Worm (Caenorhabditis elegans) whole organism, young adult: ENCODE measurements around the gene amx-1.

Experiments
- F10E7.11 ChIP-seq: sonication (generic microtip); optimal IDR thresholded peaks from 2 replicates; lab custom pipeline; 2017; ENCODE audit warnings: mild to moderate bottlenecking, missing genetic modification characterization, moderate library complexity, missing compliant biosample characterization
- F39B2.1 ChIP-seq: fragments of 200-800 bp; sonication (Bioruptor generic); IDR thresholded peaks from 2 replicates; pipeline ENCODE4 v1.3.6; 2022; ENCODE audit warnings: missing genetic modification reagents, missing genetic modification characterization, missing compliant biosample characterization
- F49E8.2 ChIP-seq: sonication (generic microtip); optimal IDR thresholded peaks from 3 replicates; lab custom pipeline; 2017; ENCODE audit warnings: missing genetic modification characterization, mild to moderate bottlenecking, missing compliant biosample characterization, antibody characterized with exemption, moderate library complexity; ENCODE audit not compliant: insufficient read depth
- F52B5.7 ChIP-seq: sonication (generic microtip); optimal IDR thresholded peaks from 2 replicates; lab custom pipeline; 2016; ENCODE audit warnings: mild to moderate bottlenecking, missing genetic modification characterization, missing compliant biosample characterization
- F57A8.1 ChIP-seq: fragments of 200-800 bp; sonication (Bioruptor generic); optimal IDR thresholded peaks from 2 replicates; lab custom pipeline; 2018; ENCODE audit warnings: mild to moderate bottlenecking, missing genetic modification characterization, moderate library complexity, missing compliant biosample characterization
- Y67H2A.10 ChIP-seq: fragments of 200-800 bp; sonication (Bioruptor generic); conservative IDR thresholded peaks from 2 replicates; pipeline ENCODE4 v1.3.6; 2022; ENCODE audit warnings: missing genetic modification reagents, missing genetic modification characterization, missing compliant biosample characterization
- Y95B8A.8 ChIP-seq: fragments of 200-800 bp; sonication (Bioruptor generic); IDR thresholded peaks from 2 replicates; pipeline ENCODE4 v1.3.6; 2022; ENCODE audit warnings: missing genetic modification reagents, missing genetic modification characterization, missing compliant biosample characterization
- attf-3 ChIP-seq: fragments of 200-800 bp; sonication (Bioruptor generic); conservative IDR thresholded peaks from 2 replicates; pipeline ENCODE4 v1.3.6; 2022; ENCODE audit warnings: missing genetic modification reagents, missing genetic modification characterization, missing compliant biosample characterization
- attf-5 ChIP-seq: fragments of 200-800 bp; sonication (Bioruptor generic); optimal IDR thresholded peaks from 2 replicates; lab custom pipeline; 2018; ENCODE audit warnings: mild to moderate bottlenecking, missing genetic modification characterization, missing compliant biosample characterization
- cebp-1 ChIP-seq, 2 experiments: fragments of 200-800 bp in 1 of 2; sonication (Bioruptor generic) in 1 of 2; sonication (generic microtip) in 1 of 2; IDR thresholded peaks in 1 of 2; optimal IDR thresholded peaks in 1 of 2; 2 replicates each; pipeline versions ENCODE4 v1.3.6 to Lab custom; 2017 to 2022; ENCODE audit warnings: missing compliant biosample characterization in 2 of 2, missing genetic modification characterization in 2 of 2, mild to moderate bottlenecking in 1 of 2, missing genetic modification reagents in 1 of 2, moderate library complexity in 1 of 2
- ceh-100 ChIP-seq: fragments of 200-800 bp; sonication (Bioruptor generic); IDR thresholded peaks from 2 replicates; pipeline ENCODE4 v1.3.6; 2022; ENCODE audit warnings: missing genetic modification reagents, missing genetic modification characterization, missing compliant biosample characterization
- ceh-40 ChIP-seq: fragments of 200-800 bp; sonication (Bioruptor generic); IDR thresholded peaks from 2 replicates; pipeline ENCODE4 v1.3.6; 2022; ENCODE audit warnings: missing genetic modification characterization, missing compliant biosample characterization
- dpff-1 ChIP-seq: sonication (generic microtip); optimal IDR thresholded peaks from 2 replicates; lab custom pipeline; 2017; ENCODE audit warnings: mild to moderate bottlenecking, missing genetic modification characterization, missing compliant biosample characterization
- dpl-1 ChIP-seq: fragments of 150-350 bp; optimal IDR thresholded peaks from 2 replicates; lab custom pipeline; 2014; ENCODE audit warnings: missing biosample characterization, missing genetic modification reagents, missing genetic modification characterization
- fkh-3 ChIP-seq: sonication (generic microtip); optimal IDR thresholded peaks from 2 replicates; lab custom pipeline; 2016; ENCODE audit warnings: mild to moderate bottlenecking, missing genetic modification characterization, missing compliant biosample characterization
- gei-17 ChIP-seq: fragments of 200-800 bp; sonication (Bioruptor generic); optimal IDR thresholded peaks from 2 replicates; lab custom pipeline; 2018; ENCODE audit warnings: mild to moderate bottlenecking, missing genetic modification characterization, missing compliant biosample characterization
- hlh-12 ChIP-seq: sonication (generic microtip); optimal IDR thresholded peaks from 2 replicates; lab custom pipeline; 2016; ENCODE audit warnings: missing genetic modification characterization, missing compliant biosample characterization
- hmg-1.2 ChIP-seq: fragments of 200-800 bp; sonication (Bioruptor generic); IDR thresholded peaks from 2 replicates; pipeline ENCODE4 v1.3.6; 2022; ENCODE audit warnings: missing genetic modification reagents, missing genetic modification characterization, missing compliant biosample characterization
- hsf-1 ChIP-seq: fragments of 200-800 bp; sonication (Bioruptor generic); IDR thresholded peaks from 2 replicates; pipeline ENCODE4 v1.3.6; 2022; ENCODE audit warnings: missing genetic modification reagents, missing genetic modification characterization, missing compliant biosample characterization
- lin-26 ChIP-seq: fragments of 200-800 bp; sonication (Bioruptor generic); IDR thresholded peaks from 2 replicates; pipeline ENCODE4 v1.3.6; 2022; ENCODE audit warnings: missing genetic modification reagents, missing genetic modification characterization, missing compliant biosample characterization
- lin-35 ChIP-seq, 3 experiments: fragments of 150-350 bp in 2 of 3; sonication (generic microtip) in 1 of 3; optimal IDR thresholded peaks; 2 replicates each; lab custom pipeline; 2014 to 2018; ENCODE audit warnings: missing biosample characterization in 3 of 3, missing genetic modification characterization in 3 of 3, missing genetic modification reagents in 3 of 3
- lin-40 ChIP-seq: sonication (generic microtip); optimal IDR thresholded peaks from 2 replicates; lab custom pipeline; 2016; ENCODE audit warnings: missing genetic modification characterization, mild to moderate bottlenecking, missing compliant biosample characterization, missing genotype, missing genetic modification reagents
- lsl-1 ChIP-seq: fragments of 200-800 bp; sonication (Bioruptor generic); optimal IDR thresholded peaks from 2 replicates; lab custom pipeline; 2018; ENCODE audit warnings: mild to moderate bottlenecking, missing genetic modification characterization, moderate library complexity, missing compliant biosample characterization
- madf-10 ChIP-seq: sonication (generic microtip); optimal IDR thresholded peaks from 2 replicates; lab custom pipeline; 2016; ENCODE audit warnings: mild to moderate bottlenecking, missing genetic modification characterization, missing compliant biosample characterization
- nhr-179 ChIP-seq: sonication (generic microtip); optimal IDR thresholded peaks from 2 replicates; lab custom pipeline; 2016; ENCODE audit warnings: mild to moderate bottlenecking, missing genetic modification characterization, missing compliant biosample characterization
- nhr-80 ChIP-seq: sonication (generic microtip); optimal IDR thresholded peaks from 2 replicates; lab custom pipeline; 2016; ENCODE audit warnings: missing genetic modification characterization, missing compliant biosample characterization
- nhr-90 ChIP-seq: sonication (generic microtip); optimal IDR thresholded peaks from 2 replicates; lab custom pipeline; 2016; ENCODE audit warnings: missing genotype, mild to moderate bottlenecking, missing genetic modification characterization, missing compliant biosample characterization
- pbrm-1 ChIP-seq: fragments of 200-800 bp; sonication (Bioruptor generic); IDR thresholded peaks from 2 replicates; pipeline ENCODE4 v1.3.6; 2022; ENCODE audit warnings: missing genetic modification reagents, missing genetic modification characterization, missing compliant biosample characterization
- pha-4 ChIP-seq: fragments of 150-350 bp; sonication (generic microtip); optimal IDR thresholded peaks from 2 replicates; lab custom pipeline; 2014; ENCODE audit warnings: missing biosample characterization, missing genetic modification reagents, missing genetic modification characterization
- rec-8 ChIP-seq, 2 experiments: sonication (generic microtip); optimal IDR thresholded peaks; 2 replicates each; lab custom pipeline; 2016; ENCODE audit warnings: mild to moderate bottlenecking in 2 of 2, missing genetic modification characterization in 2 of 2, missing genetic modification reagents in 2 of 2, missing genotype in 2 of 2, missing biosample characterization in 1 of 2, missing compliant biosample characterization in 1 of 2, moderate library complexity in 1 of 2
- sdz-38 ChIP-seq: sonication (generic microtip); optimal IDR thresholded peaks from 2 replicates; lab custom pipeline; 2016; ENCODE audit warnings: missing genotype, missing genetic modification characterization, missing compliant biosample characterization
- sea-2 ChIP-seq: fragments of 200-800 bp; sonication (Bioruptor generic); IDR thresholded peaks from 2 replicates; pipeline ENCODE4 v1.3.6; 2022; ENCODE audit warnings: missing genetic modification characterization, missing compliant biosample characterization
- tbp1 ChIP-seq: fragments of 200-800 bp; sonication (Bioruptor generic); optimal IDR thresholded peaks from 2 replicates; lab custom pipeline; 2018; ENCODE audit warnings: mild to moderate bottlenecking, missing genetic modification characterization, missing compliant biosample characterization
- tbx-9 ChIP-seq: sonication (generic microtip); optimal IDR thresholded peaks from 2 replicates; lab custom pipeline; 2016; ENCODE audit warnings: borderline replicate concordance, missing genetic modification characterization, inconsistent platforms, missing compliant biosample characterization
- unc-130 ChIP-seq: sonication (generic microtip); optimal IDR thresholded peaks from 2 replicates; lab custom pipeline; 2016; ENCODE audit warnings: missing genetic modification reagents, missing genetic modification characterization, missing compliant biosample characterization
- xnd-1 ChIP-seq: sonication (generic microtip); optimal IDR thresholded peaks from 2 replicates; lab custom pipeline; 2016; ENCODE audit warnings: missing genotype, missing genetic modification reagents, missing genetic modification characterization, missing compliant biosample characterization
- ztf-22 ChIP-seq: fragments of 200-800 bp; sonication (Bioruptor generic); optimal IDR thresholded peaks from 2 replicates; lab custom pipeline; 2018; ENCODE audit warnings: mild to moderate bottlenecking, missing genetic modification characterization, moderate library complexity, missing compliant biosample characterization
- ztf-25 ChIP-seq: fragments of 200-800 bp; sonication (Bioruptor generic); IDR thresholded peaks from 2 replicates; pipeline ENCODE4 v1.3.6; 2022; ENCODE audit warnings: missing genetic modification reagents, missing genetic modification characterization, missing compliant biosample characterization
- ztf-6 ChIP-seq: fragments of 200-800 bp; sonication (Bioruptor generic); IDR thresholded peaks from 2 replicates; pipeline ENCODE4 v1.3.6; 2022; ENCODE audit warnings: missing genetic modification reagents, missing genetic modification characterization, missing compliant biosample characterization

amx-1 gene

DNA sequence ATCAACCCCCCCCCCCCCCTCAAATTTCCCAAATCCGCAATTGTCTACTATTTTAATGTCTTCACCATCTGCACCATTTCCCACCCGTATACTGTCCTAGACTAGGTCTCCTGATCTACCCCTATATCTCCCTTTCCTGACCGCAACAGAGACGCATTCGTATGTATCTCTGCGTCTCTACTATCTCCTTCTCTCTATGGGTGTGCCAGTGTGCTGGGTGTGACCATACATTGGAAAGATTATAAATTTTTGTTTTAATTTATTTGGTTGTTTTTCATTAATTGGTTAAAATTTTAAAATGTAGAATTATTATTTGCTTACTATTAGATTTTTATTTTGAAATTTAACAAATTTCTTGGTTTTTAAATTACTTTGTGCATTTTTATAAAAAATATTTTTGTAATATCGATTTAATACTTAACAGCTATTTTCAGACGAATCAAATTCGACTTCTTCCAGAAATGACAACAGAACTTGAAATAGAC is at the start of gene amx-1:
TSS of gene amx-1 (plus strand) at position 435 of the 485 bp plus-strand sequence.
- no peak for TF ChIP-seq madf-10 (tag; lab: Kevin White, UChicago)
- TF ChIP-seq F10E7.11, result no peak
- TF ChIP-seq dpl-1, result no peak
- TF ChIP-seq Y67H2A.10 (GFP tag; lab: Robert Waterston, UW), result no peak
- TF ChIP-seq hmg-1.2 (GFP tag; lab: Robert Waterston, UW), result peak; percentile 59; the same call in 1 of the 2 replicates

DNA sequence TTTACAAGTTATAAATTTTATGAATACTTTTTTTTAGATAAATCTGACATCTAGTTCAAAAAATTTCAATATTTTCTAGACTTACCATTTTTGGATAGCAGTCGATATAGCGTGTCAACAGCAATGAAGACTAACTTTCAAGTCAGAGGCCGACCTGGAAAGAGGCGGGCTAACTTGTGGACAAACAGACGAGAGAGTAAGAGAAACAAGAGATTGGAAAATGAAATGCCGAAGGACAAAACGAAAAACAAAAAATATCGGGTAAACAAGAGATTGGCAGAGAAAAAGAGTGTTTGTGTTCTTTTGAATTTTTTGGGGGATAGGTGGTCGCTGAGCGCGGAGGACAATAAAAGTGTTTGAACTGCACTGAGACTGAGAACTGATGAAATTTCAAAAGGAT is 49.0 kb upstream of the amx-1 start, which contains the start of gene lec-4:
TSS of gene lec-4 (minus strand) at position 154 of the 400 bp plus-strand sequence.
- TF ChIP-seq cebp-1 (GFP tag; IDR thresholded peaks at IDR 0.05; lab: Robert Waterston, UW), result no peak
- peak; percentile 36 for TF ChIP-seq cebp-1 (tag; optimal IDR thresholded peaks at IDR 0.05; lab: Kevin White, UChicago)
- 0 out of 2 replicates have a peak, but pooled peaks have one; percentile 13 for TF ChIP-seq pbrm-1 (GFP tag; lab: Robert Waterston, UW)
- no peak for TF ChIP-seq attf-3 (GFP tag; lab: Robert Waterston, UW)
- peak; percentile 15 for TF ChIP-seq lin-40
- no peak for TF ChIP-seq ztf-6 (GFP tag; lab: Robert Waterston, UW)
- peak; percentile 29; the same call in 1 of the 2 replicates for TF ChIP-seq hmg-1.2 (GFP tag; lab: Robert Waterston, UW)

ce11 chrIII:3774550-3774949 is 47.7 kb upstream of the amx-1 start:
- TF ChIP-seq ztf-25 (GFP tag; lab: Robert Waterston, UW), result no peak
- TF ChIP-seq hlh-12 (tag; lab: Kevin White, UChicago), result no peak
- TF ChIP-seq tbp1, result no peak
- no peak for TF ChIP-seq nhr-80
- no peak for TF ChIP-seq fkh-3 (tag; lab: Kevin White, UChicago)
- no peak for TF ChIP-seq unc-130 (GFP tag; lab: Kevin White, UChicago)
- TF ChIP-seq lin-26 (GFP tag; lab: Robert Waterston, UW), result no peak
- no peak for TF ChIP-seq ceh-40 (GFP tag; lab: Robert Waterston, UW)
- TF ChIP-seq lin-35 (GFP tag; optimal IDR thresholded peaks at IDR 0.05; lab: Kevin White, UChicago), result no peak
- no peak for TF ChIP-seq dpff-1
- TF ChIP-seq pbrm-1 (GFP tag; lab: Robert Waterston, UW), result no peak
- TF ChIP-seq Y95B8A.8 (GFP tag; lab: Robert Waterston, UW), result no peak
- no peak for TF ChIP-seq lsl-1 (GFP tag; lab: Kevin White, UChicago)
- TF ChIP-seq nhr-179 (tag; lab: Kevin White, UChicago), result no peak
- TF ChIP-seq ztf-22, result no peak
- TF ChIP-seq, all 124 proteins: peak for 0

DNA sequence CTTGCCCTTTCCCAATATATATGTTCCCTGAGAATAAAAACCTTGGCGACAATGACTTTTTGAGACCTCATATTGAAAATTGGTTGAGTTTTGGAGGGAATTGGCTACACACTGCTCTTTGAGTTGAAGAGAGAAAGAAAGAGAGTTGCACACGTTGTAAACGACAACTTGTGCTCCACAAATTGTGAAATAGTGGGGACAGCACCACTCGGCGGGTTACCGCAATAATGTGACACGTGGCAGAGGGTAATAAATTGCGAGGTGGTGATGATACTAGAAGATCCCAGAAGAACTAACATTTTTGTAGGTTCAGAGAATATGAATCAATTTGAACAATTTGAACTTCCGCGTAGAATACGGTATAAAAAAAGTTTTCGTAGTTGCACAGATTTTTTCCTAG is 40.4 kb upstream of the amx-1 start:
- TF ChIP-seq rec-8 (tag; optimal IDR thresholded peaks at IDR 0.05; lab: Kevin White, UChicago), result no peak
- TF ChIP-seq cebp-1 (GFP tag; IDR thresholded peaks at IDR 0.05; lab: Robert Waterston, UW), result 0 out of 2 replicates have a peak, but pooled peaks have one; percentile 13
- TF ChIP-seq cebp-1 (tag; optimal IDR thresholded peaks at IDR 0.05; lab: Kevin White, UChicago), result peak; percentile 59

- TF ChIP-seq pha-4 (no peak), hsf-1 (GFP tag; lab: Robert Waterston, UW) (0 out of 2 replicates have a peak, but pooled peaks have one; percentile 24)
Measured at ce11 chrIII:3782853-3783252, 39.4 kb upstream of the amx-1 start.

- TF ChIP-seq F49E8.2 (tag; lab: Kevin White, UChicago) (no peak), nhr-80 (no peak), F39B2.1 (GFP tag; lab: Robert Waterston, UW) (no peak), madf-10 (tag; lab: Kevin White, UChicago) (no peak), xnd-1 (tag; lab: Kevin White, UChicago) (no peak), gei-17 (GFP tag; lab: Kevin White, UChicago) (no peak), sea-2 (GFP tag; lab: Robert Waterston, UW) (no peak), tbx-9 (tag; lab: Kevin White, UChicago) (no peak), nhr-90 (tag; lab: Kevin White, UChicago) (no peak), hmg-1.2 (GFP tag; lab: Robert Waterston, UW) (no peak), F57A8.1 (GFP tag; lab: Kevin White, UChicago) (no peak), attf-5 (GFP tag; lab: Kevin White, UChicago) (no peak), F52B5.7 (tag; lab: Kevin White, UChicago) (no peak), sdz-38 (tag; lab: Kevin White, UChicago) (no peak), rec-8 (tag; optimal IDR thresholded peaks at IDR 0.05; lab: Kevin White, UChicago) (no peak), ceh-100 (GFP tag; lab: Robert Waterston, UW) (no peak), lin-40 (no peak)
Measured at ce11 chrIII:3783914-3784313, 38.3 kb upstream of the amx-1 start.
